Fruit fly (Drosophila melanogaster) Kc167 (cell line): ENCODE results near the gene fz2.

Source experiments
- Sin3A ChIP-seq: fragments of >200 bp; optimal IDR thresholded peaks from 2 replicates; lab custom pipeline; 2018; ENCODE audit warnings: missing external identifiers
- h ChIP-seq: fragments of >200 bp; optimal IDR thresholded peaks from 3 replicates; lab custom pipeline; 2018; ENCODE audit warnings: missing external identifiers
- insv ChIP-seq: fragments of >200 bp; optimal IDR thresholded peaks from 3 replicates; lab custom pipeline; 2018; ENCODE audit warnings: missing external identifiers
- psq ChIP-seq: fragments of >200 bp; optimal IDR thresholded peaks from 2 replicates; lab custom pipeline; 2017; ENCODE audit warnings: missing external identifiers
- ttk ChIP-seq: sonication (Bioruptor generic); optimal IDR thresholded peaks from 2 replicates; lab custom pipeline; 2017; ENCODE audit warnings: missing external identifiers

- TF ChIP-seq h (lab: Kevin White, UChicago) (no peak), insv (no peak), ttk (lab: Kevin White, UChicago) (no peak), psq (lab: Kevin White, UChicago) (no peak), Sin3A (no peak)
Observed at dm6 chr3L:19184042-19184743, 51.0 kb downstream of the fz2 start.
